Fruit fly (Drosophila melanogaster) whole organism, embryonic: ENCODE results near the gene Cdc16.

Experiments
- B-H1 ChIP-seq: fragments of 200-800 bp; sonication (Bioruptor generic); IDR thresholded peaks from 3 replicates; pipeline ENCODE4 v1.3.6; 2022; ENCODE audit warnings: missing biosample characterization, missing genetic modification characterization
- C15 ChIP-seq: fragments of 200-800 bp; sonication (Bioruptor generic); IDR thresholded peaks from 3 replicates; pipeline ENCODE4 v1.3.6; 2022; ENCODE audit warnings: missing biosample characterization, missing genetic modification characterization
- CG10462 ChIP-seq: fragments of 200-800 bp; sonication (Bioruptor generic); optimal IDR thresholded peaks from 2 replicates; lab custom pipeline; 2016; ENCODE audit warnings: missing biosample characterization, missing genetic modification characterization
- CG10543 ChIP-seq: fragments of 200-800 bp; sonication (Bioruptor generic); optimal IDR thresholded peaks from 3 replicates; lab custom pipeline; 2017; ENCODE audit warnings: missing biosample characterization, mild to moderate bottlenecking, missing genetic modification characterization, moderate library complexity
- CG11085 ChIP-seq: fragments of 200-800 bp; sonication (Bioruptor generic); IDR thresholded peaks from 2 replicates; pipeline ENCODE4 v1.3.6; 2022; ENCODE audit warnings: missing biosample characterization, missing genetic modification characterization
- CG12071 ChIP-seq: fragments of 200-800 bp; sonication (Bioruptor generic); optimal IDR thresholded peaks from 3 replicates; lab custom pipeline; 2018; ENCODE audit warnings: missing biosample characterization, mild to moderate bottlenecking, missing genetic modification characterization
- CG15514 ChIP-seq: fragments of 200-800 bp; sonication (Bioruptor generic); optimal IDR thresholded peaks from 3 replicates; lab custom pipeline; 2017; ENCODE audit warnings: missing biosample characterization, missing genetic modification characterization, mild to moderate bottlenecking, moderate library complexity, missing genetic modification reagents
- CG15601 ChIP-seq: fragments of 200-800 bp; sonication (Bioruptor generic); optimal IDR thresholded peaks from 3 replicates; lab custom pipeline; 2019; ENCODE audit warnings: missing biosample characterization, mild to moderate bottlenecking, missing genetic modification characterization, moderate library complexity
- CG15696 ChIP-seq: fragments of 200-800 bp; sonication (Bioruptor generic); optimal IDR thresholded peaks from 2 replicates; lab custom pipeline; 2019; ENCODE audit warnings: missing biosample characterization, mild to moderate bottlenecking, missing genetic modification characterization, moderate library complexity
- CG17328 ChIP-seq: fragments of 200-800 bp; sonication (Bioruptor generic); IDR thresholded peaks from 2 replicates; pipeline ENCODE4 v1.3.6; 2022; ENCODE audit warnings: missing biosample characterization, missing genetic modification characterization
- CG17568 ChIP-seq: fragments of 200-800 bp; sonication (Bioruptor generic); optimal IDR thresholded peaks from 2 replicates; lab custom pipeline; 2018; ENCODE audit warnings: missing biosample characterization, mild to moderate bottlenecking, missing genetic modification characterization, moderate library complexity
- CG17912 ChIP-seq: fragments of 200-800 bp; sonication (Bioruptor generic); optimal IDR thresholded peaks from 2 replicates; lab custom pipeline; 2018; ENCODE audit warnings: missing biosample characterization, mild to moderate bottlenecking, missing genetic modification characterization
- CG32767 ChIP-seq: fragments of 200-800 bp; sonication (Bioruptor generic); IDR thresholded peaks from 2 replicates; pipeline ENCODE4 v1.3.6; 2022; ENCODE audit warnings: missing biosample characterization, missing genetic modification characterization
- CG6689 ChIP-seq: fragments of 200-800 bp; sonication (Bioruptor generic); IDR thresholded peaks from 2 replicates; pipeline ENCODE4 v1.3.6; 2022; ENCODE audit warnings: missing biosample characterization, missing genetic modification characterization
- Dfd ChIP-seq, 2 experiments: fragments of >200 bp; optimal IDR thresholded peaks; 2 replicates each; lab custom pipeline; 2017; ENCODE audit warnings: missing biosample characterization in 2 of 2, missing genetic modification characterization in 2 of 2
- E2f2 ChIP-seq: fragments of 200-800 bp; sonication (Bioruptor generic); IDR thresholded peaks from 2 replicates; pipeline ENCODE4 v1.3.6; 2022; ENCODE audit warnings: missing biosample characterization, missing genetic modification characterization
- GATAe ChIP-seq: fragments of 200-800 bp; sonication (Bioruptor generic); conservative IDR thresholded peaks from 2 replicates; pipeline ENCODE4 v1.3.6; 2022; ENCODE audit warnings: missing biosample characterization, missing genetic modification characterization
- Lim3 ChIP-seq: fragments of 200-800 bp; sonication (Bioruptor generic); IDR thresholded peaks from 2 replicates; pipeline ENCODE4 v1.3.6; 2022; ENCODE audit warnings: missing biosample characterization, missing genetic modification characterization
- Med ChIP-seq: fragments of 200-800 bp; sonication (Bioruptor generic); peaks from one replicate; lab custom pipeline; 2016; ENCODE audit warnings: missing biosample characterization, missing genetic modification characterization, mild to moderate bottlenecking, inconsistent platforms, moderate library complexity
- Nf-YC ChIP-seq: fragments of 200-800 bp; optimal IDR thresholded peaks from 3 replicates; lab custom pipeline; 2019; ENCODE audit warnings: missing biosample characterization, mild to moderate bottlenecking, missing genetic modification characterization, moderate library complexity
- Oli ChIP-seq: fragments of 200-800 bp; sonication (Bioruptor generic); optimal IDR thresholded peaks from 2 replicates; lab custom pipeline; 2018; ENCODE audit warnings: missing biosample characterization, mild to moderate bottlenecking, missing genetic modification characterization, moderate library complexity
- Pdp1 ChIP-seq, 2 experiments: fragments of 200-800 bp; sonication (Bioruptor generic); optimal IDR thresholded peaks; 3 replicates each; lab custom pipeline; 2016; ENCODE audit warnings: missing biosample characterization in 2 of 2, missing genetic modification characterization in 2 of 2, mild to moderate bottlenecking in 1 of 2, moderate library complexity in 1 of 2
- Scr ChIP-seq: fragments of 200-800 bp; sonication (Bioruptor generic); IDR thresholded peaks from 2 replicates; pipeline ENCODE4 v1.3.6; 2022; ENCODE audit warnings: missing biosample characterization, missing genetic modification characterization; ENCODE audit not compliant: partially characterized antibody
- Sox102F ChIP-seq: fragments of 200-800 bp; sonication (Bioruptor generic); optimal IDR thresholded peaks from 2 replicates; lab custom pipeline; 2018; ENCODE audit warnings: missing biosample characterization, mild to moderate bottlenecking, missing genetic modification characterization, moderate library complexity
- Ssrp ChIP-seq: fragments of 200-800 bp; sonication (Bioruptor generic); optimal IDR thresholded peaks from 2 replicates; lab custom pipeline; 2018; ENCODE audit warnings: missing biosample characterization, mild to moderate bottlenecking, missing genetic modification characterization, moderate library complexity
- Tbp ChIP-seq: fragments of >200 bp; optimal IDR thresholded peaks from 2 replicates; lab custom pipeline; 2018; ENCODE audit warnings: missing biosample characterization, missing genetic modification characterization
- Trl ChIP-seq, 3 experiments: fragments of >200 bp in 2 of 3; fragments of 200-800 bp in 1 of 3; sonication (Bioruptor generic) in 1 of 3; optimal IDR thresholded peaks; 2 replicates in 1 of 3; 3 replicates in 2 of 3; lab custom pipeline; 2016 to 2017; ENCODE audit warnings: missing biosample characterization in 1 of 3, missing genetic modification characterization in 1 of 3
- Xrp1 ChIP-seq: fragments of 200-800 bp; sonication (Bioruptor generic); IDR thresholded peaks from 2 replicates; pipeline ENCODE4 v1.3.6; 2022; ENCODE audit warnings: missing biosample characterization, missing genetic modification characterization
- aop ChIP-seq: fragments of 200-800 bp; sonication (Bioruptor generic); IDR thresholded peaks from 2 replicates; pipeline ENCODE4 v1.3.6; 2022; ENCODE audit warnings: missing biosample characterization, missing genetic modification characterization
- btn ChIP-seq: fragments of 200-800 bp; sonication (Bioruptor generic); optimal IDR thresholded peaks from 2 replicates; lab custom pipeline; 2016; ENCODE audit warnings: missing biosample characterization, missing genetic modification characterization
- crol ChIP-seq: fragments of 200-800 bp; sonication (Bioruptor generic); IDR thresholded peaks from 2 replicates; pipeline ENCODE4 v1.3.6; 2022; ENCODE audit warnings: missing biosample characterization, missing genetic modification characterization
- crp ChIP-seq, 2 experiments: fragments of 200-800 bp; sonication (Bioruptor generic); optimal IDR thresholded peaks; 2 replicates in 1 of 2; 3 replicates in 1 of 2; lab custom pipeline; 2017; ENCODE audit warnings: missing biosample characterization in 2 of 2, missing genetic modification characterization in 2 of 2, mild to moderate bottlenecking in 1 of 2, moderate library complexity in 1 of 2
- dati ChIP-seq: fragments of 200-800 bp; sonication (Bioruptor generic); IDR thresholded peaks from 2 replicates; pipeline ENCODE4 v1.3.6; 2022; ENCODE audit warnings: missing biosample characterization, missing genetic modification characterization
- fru ChIP-seq: fragments of >200 bp; optimal IDR thresholded peaks from 2 replicates; lab custom pipeline; 2017
- gce ChIP-seq: fragments of 200-800 bp; sonication (Bioruptor generic); IDR thresholded peaks from 3 replicates; pipeline ENCODE4 v1.3.6; 2022; ENCODE audit warnings: missing biosample characterization, missing genetic modification characterization
- gfzf ChIP-seq: fragments of 200-800 bp; sonication (Bioruptor generic); optimal IDR thresholded peaks from 2 replicates; lab custom pipeline; 2016; ENCODE audit warnings: missing biosample characterization, mild to moderate bottlenecking, missing genetic modification characterization, moderate library complexity
- kni ChIP-seq: fragments of 200-800 bp; sonication (Bioruptor generic); optimal IDR thresholded peaks from 3 replicates; lab custom pipeline; 2017; ENCODE audit warnings: mild to moderate bottlenecking, missing biosample characterization, missing genetic modification reagents, missing genetic modification characterization
- knrl ChIP-seq: fragments of 200-800 bp; sonication (Bioruptor generic); IDR thresholded peaks from 3 replicates; pipeline ENCODE4 v1.3.6; 2022; ENCODE audit warnings: missing biosample characterization, missing genetic modification characterization; ENCODE audit not compliant: partially characterized antibody
- lbe ChIP-seq: fragments of 200-800 bp; sonication (Bioruptor generic); optimal IDR thresholded peaks from 2 replicates; lab custom pipeline; 2016; ENCODE audit warnings: missing biosample characterization, mild to moderate bottlenecking, missing genetic modification characterization
- lola ChIP-seq, 3 experiments: fragments of >200 bp in 2 of 3; fragments of 200-800 bp in 1 of 3; sonication (Bioruptor generic) in 1 of 3; optimal IDR thresholded peaks; 2 replicates each; lab custom pipeline; 2017 to 2019; ENCODE audit warnings: missing biosample characterization in 3 of 3, missing genetic modification characterization in 3 of 3, mild to moderate bottlenecking in 1 of 3, moderate library complexity in 1 of 3
- lov ChIP-seq, 2 experiments: fragments of 200-800 bp in 1 of 2; fragments of >200 bp in 1 of 2; sonication (Bioruptor generic) in 1 of 2; IDR thresholded peaks in 1 of 2; optimal IDR thresholded peaks in 1 of 2; 2 replicates in 1 of 2; 3 replicates in 1 of 2; pipeline versions ENCODE4 v1.3.6 to Lab custom; 2017 to 2022; ENCODE audit warnings: missing biosample characterization in 1 of 2, missing genetic modification characterization in 1 of 2
- oc ChIP-seq: fragments of 200-800 bp; sonication (Bioruptor generic); optimal IDR thresholded peaks from 2 replicates; lab custom pipeline; 2018; ENCODE audit warnings: missing biosample characterization, mild to moderate bottlenecking, missing genetic modification characterization, moderate library complexity
- pros ChIP-seq: fragments of 200-800 bp; sonication (Bioruptor generic); optimal IDR thresholded peaks from 3 replicates; lab custom pipeline; 2019; ENCODE audit warnings: missing biosample characterization, mild to moderate bottlenecking, missing genetic modification characterization, moderate library complexity
- pum ChIP-seq: fragments of 200-800 bp; sonication (Bioruptor generic); optimal IDR thresholded peaks from 2 replicates; lab custom pipeline; 2016; ENCODE audit warnings: missing biosample characterization, missing genetic modification characterization
- repo ChIP-seq: fragments of 200-800 bp; sonication (Bioruptor generic); optimal IDR thresholded peaks from 2 replicates; lab custom pipeline; 2016; ENCODE audit warnings: missing biosample characterization, missing genetic modification characterization
- sisA ChIP-seq: fragments of 200-800 bp; sonication (Bioruptor generic); IDR thresholded peaks from 2 replicates; pipeline ENCODE4 v1.3.6; 2022; ENCODE audit warnings: missing biosample characterization, missing genetic modification characterization
- sna ChIP-seq: fragments of 200-800 bp; sonication (Bioruptor generic); IDR thresholded peaks from 2 replicates; pipeline ENCODE4 v1.3.6; 2022; ENCODE audit warnings: missing biosample characterization, missing genetic modification characterization; ENCODE audit not compliant: partially characterized antibody
- so ChIP-seq: fragments of 200-800 bp; sonication (Bioruptor generic); IDR thresholded peaks from 3 replicates; pipeline ENCODE4 v1.3.6; 2022; ENCODE audit warnings: missing biosample characterization, missing genetic modification characterization
- sqz ChIP-seq: fragments of 200-800 bp; sonication (Bioruptor generic); optimal IDR thresholded peaks from 3 replicates; lab custom pipeline; 2018; ENCODE audit warnings: missing biosample characterization, mild to moderate bottlenecking, missing genetic modification characterization
- z ChIP-seq: fragments of 200-800 bp; sonication (Bioruptor generic); IDR thresholded peaks from 3 replicates; pipeline ENCODE4 v1.3.6; 2022; ENCODE audit warnings: missing biosample characterization, missing genetic modification characterization
- zfh1 ChIP-seq: fragments of 200-800 bp; sonication (Bioruptor generic); IDR thresholded peaks from 3 replicates; pipeline ENCODE4 v1.3.6; 2022; ENCODE audit warnings: missing biosample characterization, missing genetic modification characterization

The Cdc16 gene

DNA sequence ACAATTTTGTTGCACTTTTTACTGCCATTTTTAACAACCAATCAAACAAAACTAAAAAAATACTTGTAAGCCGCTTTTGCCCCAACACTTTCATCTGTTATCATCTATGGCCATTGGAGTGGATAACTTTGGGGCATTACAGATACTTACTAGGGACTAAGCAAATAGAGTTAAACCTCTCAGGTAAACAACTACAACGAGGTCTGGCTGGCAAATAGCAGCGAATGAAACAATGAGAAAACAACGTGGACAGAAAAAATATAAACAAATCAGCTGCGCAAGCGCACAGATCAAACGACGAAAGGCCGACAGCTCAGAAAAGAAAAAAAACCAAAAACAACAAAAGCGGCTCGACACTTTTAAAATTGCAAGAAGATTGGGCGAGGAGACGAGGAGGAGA is 21.2 kb downstream of the Cdc16 start (continued):
- TF ChIP-seq oc = peak; percentile 1
- TF ChIP-seq gfzf = no peak
- no peak for TF ChIP-seq CG17912 (GFP tag; lab: Kevin White, UChicago)
- TF ChIP-seq Ssrp (tag; lab: Kevin White, UChicago) = no peak
- no peak for TF ChIP-seq Scr (GFP tag; lab: Robert Waterston, UW)
- TF ChIP-seq knrl (GFP tag; lab: Robert Waterston, UW) = no peak
- TF ChIP-seq CG10543 (GFP tag; lab: Kevin White, UChicago) = no peak
- no peak for TF ChIP-seq lola (GFP tag; optimal IDR thresholded peaks at IDR 0.05; lab: Kevin White, UChicago)
- TF ChIP-seq CG15514 (GFP tag; lab: Kevin White, UChicago) = no peak
- peak; percentile 37 for TF ChIP-seq CG15601 (tag; lab: Kevin White, UChicago)
- peak; percentile 30 for TF ChIP-seq sqz
- TF ChIP-seq gce (GFP tag; lab: Robert Waterston, UW) = no peak
- no peak for TF ChIP-seq E2f2 (GFP tag; lab: Robert Waterston, UW)
- TF ChIP-seq CG32767 = no peak
- TF ChIP-seq crol (GFP tag; lab: Robert Waterston, UW) = no peak
- no peak for TF ChIP-seq Oli (tag; lab: Kevin White, UChicago)
- TF ChIP-seq Sox102F (GFP tag; lab: Kevin White, UChicago) = no peak
- no peak for TF ChIP-seq crp (GFP tag; optimal IDR thresholded peaks at IDR 0.05; lab: Kevin White, UChicago)
- no peak for TF ChIP-seq so (GFP tag; lab: Robert Waterston, UW)
- no peak for TF ChIP-seq B-H1 (GFP tag; lab: Robert Waterston, UW)
- no peak for TF ChIP-seq CG10462 (GFP tag; lab: Kevin White, UChicago)
- TF ChIP-seq CG6689 = no peak
- no peak for TF ChIP-seq fru (lab: Kevin White, UChicago)
- TF ChIP-seq Med (GFP tag; lab: Kevin White, UChicago) = no peak
- no peak for TF ChIP-seq Pdp1 (GFP tag; optimal IDR thresholded peaks at IDR 0.05; lab: Kevin White, UChicago)
- no peak for TF ChIP-seq Trl (optimal IDR thresholded peaks at IDR 0.05; lab: Kevin White, UChicago)
- no peak for TF ChIP-seq Trl (GFP tag; optimal IDR thresholded peaks at IDR 0.05; lab: Kevin White, UChicago)
- TF ChIP-seq Tbp = no peak
- no peak for TF ChIP-seq btn (GFP tag; lab: Kevin White, UChicago)
- no peak for TF ChIP-seq CG12071
- peak; percentile 9 for TF ChIP-seq CG15696 (tag; lab: Kevin White, UChicago)
- no peak for TF ChIP-seq zfh1
- no peak for TF ChIP-seq GATAe (GFP tag; lab: Robert Waterston, UW)
- no peak for TF ChIP-seq z
- no peak for TF ChIP-seq Dfd (GFP tag; optimal IDR thresholded peaks at IDR 0.05; lab: Kevin White, UChicago)
- no peak for TF ChIP-seq pum (GFP tag; lab: Kevin White, UChicago)
- TF ChIP-seq lov (optimal IDR thresholded peaks at IDR 0.05; lab: Kevin White, UChicago) = no peak
- 0 out of 3 replicates have a peak, but pooled peaks have one; percentile 18 for TF ChIP-seq lov (GFP tag; IDR thresholded peaks at IDR 0.05; lab: Robert Waterston, UW)
- TF ChIP-seq Lim3 = no peak
- no peak for TF ChIP-seq CG17328 (GFP tag; lab: Robert Waterston, UW)
- no peak for TF ChIP-seq Nf-YC (tag; lab: Kevin White, UChicago)
- TF ChIP-seq pros (GFP tag; lab: Kevin White, UChicago) = no peak
- no peak for TF ChIP-seq dati (GFP tag; lab: Robert Waterston, UW)
- TF ChIP-seq kni = peak; percentile 12
- TF ChIP-seq lbe (GFP tag; lab: Kevin White, UChicago) = no peak
- no peak for TF ChIP-seq sisA (GFP tag; lab: Robert Waterston, UW)
- TF ChIP-seq C15 (GFP tag; lab: Robert Waterston, UW) = no peak
- no peak for TF ChIP-seq repo (GFP tag; lab: Kevin White, UChicago)
- TF ChIP-seq CG17568 (GFP tag; lab: Kevin White, UChicago) = no peak
- no peak for TF ChIP-seq aop
- peak; percentile 50 for TF ChIP-seq Xrp1 (GFP tag; lab: Robert Waterston, UW)
- TF ChIP-seq CG11085 (GFP tag; lab: Robert Waterston, UW) = no peak
- no peak for TF ChIP-seq sna (GFP tag; lab: Robert Waterston, UW)
